Fruit fly (Drosophila melanogaster) S2 (cell line): Measurements from ENCODE around the gene Bin1.

Experiments used
- CG8478 ChIP-seq: fragments of >200 bp; optimal IDR thresholded peaks from 2 replicates; lab custom pipeline; 2018
- CTCF ChIP-seq, 2 experiments: fragments of >200 bp; optimal IDR thresholded peaks; 2 replicates each; lab custom pipeline; 2018

dm6 chr3R:16224415-16225165 lies 35.2 kb upstream of the Bin1 start:
- TF ChIP-seq CTCF (optimal IDR thresholded peaks at IDR 0.05; lab: Kevin White, UChicago) (no peak), CG8478 (lab: Kevin White, UChicago) (no peak)
